Worm (Caenorhabditis elegans) whole organism, L4 larva: ENCODE results near the gene Y73B6A.1.

Source experiments
- F26F4.8 ChIP-seq: fragments of 200-800 bp; sonication (Bioruptor generic); conservative IDR thresholded peaks from 2 replicates; pipeline ENCODE4 v1.3.6; 2022; ENCODE audit warnings: missing genetic modification characterization, missing compliant biosample characterization
- Y105C5A.15 ChIP-seq: fragments of 200-800 bp; sonication (Bioruptor generic); IDR thresholded peaks from 2 replicates; pipeline ENCODE4 v1.3.6; 2022; ENCODE audit warnings: missing genetic modification characterization, missing compliant biosample characterization
- Y75B8A.6 ChIP-seq: fragments of 200-800 bp; sonication (Bioruptor generic); IDR thresholded peaks from 2 replicates; pipeline ENCODE4 v1.3.6; 2022; ENCODE audit warnings: missing genetic modification reagents, missing genetic modification characterization, missing compliant biosample characterization
- ZK546.5 ChIP-seq, 2 experiments: sonication (generic microtip); optimal IDR thresholded peaks; 2 replicates each; lab custom pipeline; 2017; ENCODE audit warnings: missing biosample characterization in 2 of 2, missing genetic modification characterization in 2 of 2
- aly-2 ChIP-seq: sonication (generic microtip); optimal IDR thresholded peaks from 2 replicates; lab custom pipeline; 2018; ENCODE audit warnings: missing biosample characterization, missing genetic modification characterization
- ama-1 ChIP-seq: fragments of 150-350 bp; optimal IDR thresholded peaks from 2 replicates; lab custom pipeline; 2014; ENCODE audit warnings: inconsistent platforms, mixed read lengths
- attf-4 ChIP-seq: sonication (generic microtip); optimal IDR thresholded peaks from 3 replicates; lab custom pipeline; 2017; ENCODE audit warnings: missing biosample characterization, missing genetic modification characterization
- ceh-32 ChIP-seq: sonication (generic microtip); optimal IDR thresholded peaks from 2 replicates; lab custom pipeline; 2016; ENCODE audit warnings: mild to moderate bottlenecking, missing genetic modification characterization, missing compliant biosample characterization; ENCODE audit not compliant: poor library complexity
- ceh-44 ChIP-seq: fragments of 200-800 bp; sonication (Bioruptor generic); IDR thresholded peaks from 2 replicates; pipeline ENCODE4 v1.3.6; 2022; ENCODE audit warnings: missing genetic modification reagents, missing genetic modification characterization, missing compliant biosample characterization
- ceh-62 ChIP-seq: sonication (generic microtip); optimal IDR thresholded peaks from 2 replicates; lab custom pipeline; 2017; ENCODE audit warnings: missing biosample characterization, missing genetic modification characterization
- ces-1 ChIP-seq: fragments of 150-350 bp; sonication (generic microtip); optimal IDR thresholded peaks from 4 replicates; lab custom pipeline; 2014; ENCODE audit warnings: missing biosample characterization, missing genetic modification reagents, missing genetic modification characterization
- daf-16 ChIP-seq, 3 experiments: sonication (generic microtip); optimal IDR thresholded peaks; 2 replicates each; lab custom pipeline; 2016 to 2017; ENCODE audit warnings: missing genetic modification characterization in 3 of 3, missing genetic modification reagents in 3 of 3, mild to moderate bottlenecking in 2 of 3, missing compliant biosample characterization in 2 of 3, missing biosample characterization in 1 of 3, moderate library complexity in 1 of 3
- daf-19 ChIP-seq: fragments of 200-800 bp; sonication (Bioruptor generic); conservative IDR thresholded peaks from 2 replicates; pipeline ENCODE4 v1.3.6; 2022; ENCODE audit warnings: missing genetic modification characterization, missing compliant biosample characterization
- dmd-6 ChIP-seq: fragments of 200-800 bp; sonication (Bioruptor generic); IDR thresholded peaks from 2 replicates; pipeline ENCODE4 v1.3.6; 2022; ENCODE audit warnings: missing genetic modification reagents, missing genetic modification characterization, missing compliant biosample characterization
- dve-1 ChIP-seq: sonication (generic microtip); optimal IDR thresholded peaks from 2 replicates; lab custom pipeline; 2017; ENCODE audit warnings: antibody characterized with exemption, mild to moderate bottlenecking, missing genetic modification characterization, missing compliant biosample characterization; ENCODE audit not compliant: insufficient read depth
- fkh-10 ChIP-seq: fragments of 150-350 bp; optimal IDR thresholded peaks from 2 replicates; lab custom pipeline; 2014; ENCODE audit warnings: missing biosample characterization, missing genetic modification reagents, missing genetic modification characterization
- hif-1 ChIP-seq, 2 experiments: sonication (generic microtip); optimal IDR thresholded peaks; 2 replicates each; lab custom pipeline; 2016 to 2017; ENCODE audit warnings: missing compliant biosample characterization in 2 of 2, missing genetic modification characterization in 2 of 2, missing genetic modification reagents in 2 of 2, missing genotype in 2 of 2, mild to moderate bottlenecking in 1 of 2
- hlh-30 ChIP-seq: sonication (generic microtip); optimal IDR thresholded peaks from 2 replicates; lab custom pipeline; 2017; ENCODE audit warnings: antibody characterized with exemption, mild to moderate bottlenecking, missing genetic modification characterization, missing compliant biosample characterization; ENCODE audit not compliant: insufficient read depth
- hmg-1.1 ChIP-seq: fragments of 200-800 bp; sonication (Bioruptor generic); IDR thresholded peaks from 2 replicates; pipeline ENCODE4 v1.3.6; 2022; ENCODE audit warnings: missing genetic modification reagents, missing genetic modification characterization, missing compliant biosample characterization
- lim-7 ChIP-seq: fragments of 200-800 bp; sonication (Bioruptor generic); IDR thresholded peaks from 2 replicates; pipeline ENCODE4 v1.3.6; 2022; ENCODE audit warnings: missing genetic modification characterization, missing compliant biosample characterization
- lin-13 ChIP-seq: fragments of 150-350 bp; optimal IDR thresholded peaks from 2 replicates; lab custom pipeline; 2014; ENCODE audit warnings: missing biosample characterization, missing genetic modification reagents, missing genetic modification characterization
- lin-38 ChIP-seq: fragments of 200-800 bp; sonication (Bioruptor generic); IDR thresholded peaks from 2 replicates; pipeline ENCODE4 v1.3.6; 2022; ENCODE audit warnings: missing genetic modification reagents, missing genetic modification characterization, missing compliant biosample characterization
- lir-3 ChIP-seq: sonication (generic microtip); optimal IDR thresholded peaks from 2 replicates; lab custom pipeline; 2016; ENCODE audit warnings: mild to moderate bottlenecking, missing genetic modification characterization, missing compliant biosample characterization
- lsy-2 ChIP-seq, 2 experiments: fragments of 150-350 bp in 1 of 2; sonication (generic microtip) in 1 of 2; optimal IDR thresholded peaks; 2 replicates each; lab custom pipeline; 2014 to 2017; ENCODE audit warnings: missing biosample characterization in 2 of 2, missing genetic modification characterization in 2 of 2
- madf-9 ChIP-seq: fragments of 200-800 bp; sonication (Bioruptor generic); conservative IDR thresholded peaks from 2 replicates; pipeline ENCODE4 v1.3.6; 2022; ENCODE audit warnings: missing genetic modification reagents, missing genetic modification characterization, missing compliant biosample characterization
- mdl-1 ChIP-seq, 2 experiments: fragments of 150-350 bp in 1 of 2; sonication (generic microtip) in 1 of 2; optimal IDR thresholded peaks; 2 replicates each; lab custom pipeline; 2014 to 2017; ENCODE audit warnings: missing biosample characterization in 2 of 2, missing genetic modification characterization in 2 of 2
- mep-1 ChIP-seq: fragments of 150-350 bp; sonication (generic microtip); optimal IDR thresholded peaks from 3 replicates; lab custom pipeline; 2014; ENCODE audit warnings: missing biosample characterization, missing genetic modification characterization
- mxl-3 ChIP-seq: fragments of 200-800 bp; sonication (Bioruptor generic); optimal IDR thresholded peaks from 2 replicates; lab custom pipeline; 2018; ENCODE audit warnings: mild to moderate bottlenecking, missing genetic modification characterization, missing compliant biosample characterization
- nhr-11 ChIP-seq: fragments of 150-350 bp; optimal IDR thresholded peaks from 2 replicates; lab custom pipeline; 2014; ENCODE audit warnings: missing biosample characterization, missing genetic modification characterization
- nhr-28 ChIP-seq: fragments of 150-350 bp; optimal IDR thresholded peaks from 2 replicates; lab custom pipeline; 2014; ENCODE audit warnings: missing biosample characterization, missing genetic modification characterization
- pha-4 ChIP-seq, 2 experiments: fragments of 150-350 bp in 1 of 2; fragments of 200-800 bp in 1 of 2; sonication (Bioruptor generic) in 1 of 2; IDR thresholded peaks in 1 of 2; optimal IDR thresholded peaks in 1 of 2; 2 replicates each; pipeline versions ENCODE4 v1.3.6 to Lab custom; 2014 to 2022; ENCODE audit warnings: missing genetic modification characterization in 2 of 2, missing genetic modification reagents in 2 of 2, missing biosample characterization in 1 of 2, missing compliant biosample characterization in 1 of 2
- pqm-1 ChIP-seq: sonication (generic microtip); optimal IDR thresholded peaks from 2 replicates; lab custom pipeline; 2017; ENCODE audit warnings: missing biosample characterization, missing genetic modification characterization
- rbr-2 ChIP-seq: sonication (generic microtip); optimal IDR thresholded peaks from 2 replicates; lab custom pipeline; 2016; ENCODE audit warnings: missing genotype, missing genetic modification characterization, missing compliant biosample characterization
- saeg-2 ChIP-seq: fragments of 200-800 bp; sonication (Bioruptor generic); IDR thresholded peaks from 2 replicates; pipeline ENCODE4 v1.3.6; 2022; ENCODE audit warnings: missing genetic modification reagents, missing genetic modification characterization, missing compliant biosample characterization
- skn-1 ChIP-seq: fragments of 150-350 bp; optimal IDR thresholded peaks from 2 replicates; lab custom pipeline; 2014; ENCODE audit warnings: missing biosample characterization, missing genetic modification characterization
- spr-3 ChIP-seq: fragments of 200-800 bp; sonication (Bioruptor generic); optimal IDR thresholded peaks from 2 replicates; lab custom pipeline; 2018; ENCODE audit warnings: mild to moderate bottlenecking, missing genetic modification characterization, missing compliant biosample characterization
- tag-97 ChIP-seq: fragments of 200-800 bp; sonication (Bioruptor generic); IDR thresholded peaks from 2 replicates; pipeline ENCODE4 v1.3.6; 2022; ENCODE audit warnings: missing genetic modification characterization, missing compliant biosample characterization
- tra-1 ChIP-seq: fragments of 200-800 bp; sonication (Bioruptor generic); IDR thresholded peaks from 2 replicates; pipeline ENCODE4 v1.3.6; 2022; ENCODE audit warnings: missing genetic modification reagents, missing genetic modification characterization, missing compliant biosample characterization
- unc-130 ChIP-seq: sonication (generic microtip); optimal IDR thresholded peaks from 2 replicates; lab custom pipeline; 2016; ENCODE audit warnings: missing genetic modification reagents, missing genetic modification characterization, missing compliant biosample characterization
- zag-1 ChIP-seq: fragments of 150-350 bp; optimal IDR thresholded peaks from 2 replicates; lab custom pipeline; 2014; ENCODE audit warnings: missing biosample characterization, missing genetic modification characterization
- zfp-3 ChIP-seq: fragments of 200-800 bp; sonication (Bioruptor generic); conservative IDR thresholded peaks from 2 replicates; pipeline ENCODE4 v1.3.6; 2022; ENCODE audit warnings: missing genetic modification reagents, missing genetic modification characterization, missing compliant biosample characterization
- zip-2 ChIP-seq: fragments of 150-350 bp; optimal IDR thresholded peaks from 2 replicates; lab custom pipeline; 2014; ENCODE audit warnings: missing biosample characterization, missing genetic modification characterization
- ztf-7 ChIP-seq: fragments of 150-350 bp; optimal IDR thresholded peaks from 2 replicates; lab custom pipeline; 2014; ENCODE audit warnings: missing biosample characterization, missing genetic modification characterization

Gene Y73B6A.1

ce11 chrIV:6623390-6623789 lies 44.4 kb downstream of the Y73B6A.1 start, which contains the start of gene C01B10.44:
Gene C01B10.44 (plus strand): TSS chrIV:6623690.
- TF ChIP-seq tra-1 (GFP tag; lab: Robert Waterston, UW): no peak
- TF ChIP-seq ama-1 (lab: Kevin White, UChicago): no peak

ce11 chrIV:6622142-6622541 lies 45.7 kb downstream of the Y73B6A.1 start:
- TF ChIP-seq ZK546.5 (tag; optimal IDR thresholded peaks at IDR 0.05; lab: Kevin White, UChicago) (no peak), dve-1 (peak; percentile 50), nhr-28 (peak; percentile 75), mdl-1 (tag; optimal IDR thresholded peaks at IDR 0.05; lab: Kevin White, UChicago) (peak in 1 of 2 experiments; percentile 7)

ce11 chrIV:6621252-6621651 lies 46.5 kb downstream of the Y73B6A.1 start, which contains the start of gene C01B10.3:
Gene C01B10.3 (minus strand): TSS chrIV:6621352.
- TF ChIP-seq lin-13 (GFP tag; lab: Kevin White, UChicago) (no peak), tag-97 (GFP tag; lab: Robert Waterston, UW) (no peak), ceh-44 (no peak), lim-7 (GFP tag; lab: Robert Waterston, UW) (no peak), Y75B8A.6 (GFP tag; lab: Robert Waterston, UW) (no peak), ceh-62 (tag; lab: Kevin White, UChicago) (no peak), pha-4 (GFP tag; IDR thresholded peaks at IDR 0.05; lab: Robert Waterston, UW) (no peak), pha-4 (tag; optimal IDR thresholded peaks at IDR 0.05; lab: Kevin White, UChicago) (no peak), hlh-30 (tag; lab: Kevin White, UChicago) (no peak), madf-9 (GFP tag; lab: Robert Waterston, UW) (no peak), nhr-11 (tag; lab: Kevin White, UChicago) (no peak), saeg-2 (GFP tag; lab: Robert Waterston, UW) (no peak)

- no peak for TF ChIP-seq ama-1 (lab: Kevin White, UChicago)
- TF ChIP-seq ceh-32: no peak
- TF ChIP-seq spr-3 (GFP tag; lab: Kevin White, UChicago): no peak
- no peak for TF ChIP-seq ztf-7 (tag; lab: Kevin White, UChicago)
- TF ChIP-seq dve-1: peak; percentile 28
- TF ChIP-seq attf-4 (tag; lab: Kevin White, UChicago): no peak
- TF ChIP-seq hlh-30 (tag; lab: Kevin White, UChicago): peak; percentile 62
- no peak for TF ChIP-seq pqm-1
- no peak for TF ChIP-seq zag-1 (tag; lab: Kevin White, UChicago)
- no peak for TF ChIP-seq fkh-10 (GFP tag; lab: Kevin White, UChicago)
- peak; percentile 18; the same call in 1 of the 2 replicates for TF ChIP-seq dmd-6 (GFP tag; lab: Robert Waterston, UW)
- no peak for TF ChIP-seq hmg-1.1
- TF ChIP-seq lin-38: peak; percentile 54
- TF ChIP-seq skn-1 (tag; lab: Kevin White, UChicago): no peak
- TF ChIP-seq pha-4 (GFP tag; IDR thresholded peaks at IDR 0.05; lab: Robert Waterston, UW): peak; percentile 52; the same call in 1 of the 2 replicates
- TF ChIP-seq pha-4 (tag; optimal IDR thresholded peaks at IDR 0.05; lab: Kevin White, UChicago): no peak
- TF ChIP-seq hif-1 (tag; optimal IDR thresholded peaks at IDR 0.05; lab: Kevin White, UChicago): peak in 1 of 2 experiments; percentile 12
- no peak for TF ChIP-seq rbr-2 (tag; lab: Kevin White, UChicago)
- TF ChIP-seq Y105C5A.15: no peak
- no peak for TF ChIP-seq daf-19 (GFP tag; lab: Robert Waterston, UW)
- no peak for TF ChIP-seq tra-1 (GFP tag; lab: Robert Waterston, UW)
- TF ChIP-seq zip-2 (tag; lab: Kevin White, UChicago): no peak
- TF ChIP-seq lsy-2 (tag; optimal IDR thresholded peaks at IDR 0.05; lab: Kevin White, UChicago): peak in 1 of 2 experiments; percentile 34
- TF ChIP-seq daf-16 (GFP tag; optimal IDR thresholded peaks at IDR 0.05; lab: Kevin White, UChicago): no peak
- peak; percentile 26 for TF ChIP-seq daf-16 (tag; optimal IDR thresholded peaks at IDR 0.05; lab: Kevin White, UChicago)
- TF ChIP-seq unc-130 (GFP tag; lab: Kevin White, UChicago): no peak
- TF ChIP-seq ces-1 (GFP tag; lab: Kevin White, UChicago): no peak
- TF ChIP-seq mep-1 (tag; lab: Kevin White, UChicago): peak; percentile 29
- TF ChIP-seq mxl-3 (GFP tag; lab: Kevin White, UChicago): peak; percentile 17
- no peak for TF ChIP-seq F26F4.8
- TF ChIP-seq zfp-3 (GFP tag; lab: Robert Waterston, UW): no peak
- no peak for TF ChIP-seq aly-2 (tag; lab: Kevin White, UChicago)
- no peak for TF ChIP-seq lir-3 (tag; lab: Kevin White, UChicago)
Measured at ce11 chrIV:6618607-6619006, 49.2 kb downstream of the Y73B6A.1 start.
